Fruit fly (Drosophila melanogaster): ENCODE results near the gene Tsf1.

DNA sequence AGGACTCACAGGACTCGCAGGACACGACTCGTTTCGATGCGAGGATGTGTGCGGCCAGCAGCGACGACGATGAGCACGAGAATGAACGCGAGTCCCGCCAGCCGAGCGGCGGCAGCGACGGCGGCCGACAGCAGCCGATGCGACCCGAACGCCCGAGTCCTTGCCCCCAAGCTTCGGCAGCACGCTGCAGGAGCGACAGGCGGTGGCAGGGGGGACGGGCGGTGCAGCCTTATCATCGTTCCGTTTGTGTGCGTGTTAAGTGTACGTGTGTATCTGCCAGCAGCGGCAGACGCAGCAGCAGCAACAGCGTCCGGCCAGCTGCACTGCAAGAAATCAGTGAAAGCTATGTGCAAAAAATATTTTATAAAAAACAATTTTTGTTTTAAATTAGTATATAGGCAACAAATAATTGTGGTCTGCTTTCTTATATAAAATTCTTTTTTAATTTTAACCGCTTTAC lies 30.7 kb upstream of the Tsf1 start, which contains the start of gene kairos:
- TF ChIP-seq Myc (optimal IDR thresholded peaks at IDR 0.05): no peak
- TF ChIP-seq dsf (GFP tag; optimal IDR thresholded peaks at IDR 0.05; ENCODE audit: borderline replicate concordance): no peak
- no peak for TF ChIP-seq dl (GFP tag; optimal IDR thresholded peaks at IDR 0.05; ENCODE audit: insufficient read depth in 1 of 2, partially characterized antibody in 2 of 2)
- no peak for TF ChIP-seq Hr83 (GFP tag; optimal IDR thresholded peaks at IDR 0.05; ENCODE audit: poor library complexity, severe bottlenecking)
- TF ChIP-seq Dfd (GFP tag; optimal IDR thresholded peaks at IDR 0.05): no peak
- no peak for TF ChIP-seq h (GFP tag; optimal IDR thresholded peaks at IDR 0.05)
- TF ChIP-seq Hr78 (GFP tag; optimal IDR thresholded peaks at IDR 0.05): no peak
- TF ChIP-seq woc (GFP tag; optimal IDR thresholded peaks at IDR 0.05): no peak
- no peak for TF ChIP-seq br (GFP tag; optimal IDR thresholded peaks at IDR 0.05)
- TF ChIP-seq Sp1 (GFP tag; optimal IDR thresholded peaks at IDR 0.05): no peak
- TF ChIP-seq pan (optimal IDR thresholded peaks at IDR 0.05): no peak
- TF ChIP-seq OdsH (GFP tag; optimal IDR thresholded peaks at IDR 0.05): no peak

All from whole organism, wandering third instar larva.